Worm (Caenorhabditis elegans) whole organism, L1 larva: ENCODE data around the gene T22C8.3.

ENCODE experiments used
- ama-1 ChIP-seq: fragments of 150-350 bp; optimal IDR thresholded peaks from 2 replicates; lab custom pipeline; 2014
- dsc-1 ChIP-seq: sonication (generic microtip); optimal IDR thresholded peaks from 2 replicates; lab custom pipeline; 2016; ENCODE audit warnings: mild to moderate bottlenecking, missing genetic modification characterization, missing compliant biosample characterization
- efl-1 ChIP-seq, 4 experiments: fragments of 150-350 bp; optimal IDR thresholded peaks in 3 of 4; peaks in 1 of 4; 1 replicate in 1 of 4; 2 replicates in 3 of 4; lab custom pipeline; 2014; ENCODE audit warnings: missing biosample characterization in 2 of 4, missing genetic modification characterization in 2 of 4, missing genetic modification reagents in 2 of 4
- elt-3 ChIP-seq, 6 experiments: fragments of 150-350 bp in 1 of 6; sonication (generic microtip); optimal IDR thresholded peaks; 2 replicates each; lab custom pipeline; 2017 to 2018; ENCODE audit warnings: missing biosample characterization in 6 of 6, missing genetic modification characterization in 6 of 6, inconsistent platforms in 1 of 6
- irx-1 ChIP-seq: sonication (generic microtip); optimal IDR thresholded peaks from 2 replicates; lab custom pipeline; 2016; ENCODE audit warnings: missing genetic modification characterization, missing compliant biosample characterization
- lin-13 ChIP-seq: fragments of 150-350 bp; optimal IDR thresholded peaks from 2 replicates; lab custom pipeline; 2014; ENCODE audit warnings: missing biosample characterization, missing genetic modification reagents, missing genetic modification characterization
- lin-14 ChIP-seq: fragments of 200-800 bp; sonication (Bioruptor generic); optimal IDR thresholded peaks from 2 replicates; lab custom pipeline; 2018; ENCODE audit warnings: mild to moderate bottlenecking, missing genetic modification characterization, moderate library complexity, missing compliant biosample characterization
- lin-39 ChIP-seq: fragments of 150-350 bp; optimal IDR thresholded peaks from 2 replicates; lab custom pipeline; 2014; ENCODE audit warnings: missing biosample characterization, missing genetic modification reagents, missing genetic modification characterization
- lsy-2 ChIP-seq, 2 experiments: fragments of 150-350 bp; optimal IDR thresholded peaks; 2 replicates each; lab custom pipeline; 2014; ENCODE audit warnings: missing biosample characterization in 2 of 2, missing genetic modification characterization in 2 of 2
- nhr-47 ChIP-seq: sonication (generic microtip); optimal IDR thresholded peaks from 2 replicates; lab custom pipeline; 2016; ENCODE audit warnings: mild to moderate bottlenecking, missing genetic modification characterization, moderate library complexity, missing compliant biosample characterization
- nhr-90 ChIP-seq: sonication (generic microtip); optimal IDR thresholded peaks from 2 replicates; lab custom pipeline; 2016; ENCODE audit warnings: mild to moderate bottlenecking, missing genetic modification characterization, missing compliant biosample characterization; ENCODE audit not compliant: poor library complexity
- skn-1 ChIP-seq: fragments of 150-350 bp; optimal IDR thresholded peaks from 2 replicates; lab custom pipeline; 2014; ENCODE audit warnings: missing biosample characterization, missing genetic modification characterization
- snpc-4 ChIP-seq: fragments of 150-350 bp; optimal IDR thresholded peaks from 2 replicates; lab custom pipeline; 2014; ENCODE audit warnings: missing biosample characterization, missing genetic modification characterization
- sox-4 ChIP-seq: sonication (generic microtip); optimal IDR thresholded peaks from 2 replicates; lab custom pipeline; 2016; ENCODE audit warnings: missing genetic modification characterization, missing compliant biosample characterization

ce11 chrII:8593840-8594625 is 27.8 kb downstream of the T22C8.3 start, which contains the start of gene aptf-3:
- no peak for TF ChIP-seq irx-1 (tag; lab: Kevin White, UChicago)
- TF ChIP-seq snpc-4 (tag; lab: Kevin White, UChicago), result no peak
- no peak for TF ChIP-seq lin-14 (GFP tag; lab: Kevin White, UChicago)
- TF ChIP-seq sox-4 (tag; lab: Kevin White, UChicago), result no peak
- no peak for TF ChIP-seq elt-3 (tag; optimal IDR thresholded peaks at IDR 0.05; lab: Kevin White, UChicago)
- no peak for TF ChIP-seq dsc-1
- no peak for TF ChIP-seq lin-39 (tag; lab: Kevin White, UChicago)
- no peak for TF ChIP-seq skn-1 (tag; lab: Kevin White, UChicago)
- TF ChIP-seq ama-1 (lab: Kevin White, UChicago), result no peak
- TF ChIP-seq efl-1 (optimal IDR thresholded peaks at IDR 0.05; lab: Kevin White, UChicago), result no peak
- no peak for TF ChIP-seq efl-1 (GFP tag; optimal IDR thresholded peaks at IDR 0.05 in 1 of 2; lab: Kevin White, UChicago)
- TF ChIP-seq lsy-2 (tag; optimal IDR thresholded peaks at IDR 0.05; lab: Kevin White, UChicago), result no peak
- TF ChIP-seq nhr-47, result no peak
- TF ChIP-seq lin-13, result no peak
- TF ChIP-seq nhr-90 (tag; lab: Kevin White, UChicago), result no peak
